Fruit fly (Drosophila melanogaster): ENCODE measurements around the gene CG18823.

The CG18823 gene

DNA sequence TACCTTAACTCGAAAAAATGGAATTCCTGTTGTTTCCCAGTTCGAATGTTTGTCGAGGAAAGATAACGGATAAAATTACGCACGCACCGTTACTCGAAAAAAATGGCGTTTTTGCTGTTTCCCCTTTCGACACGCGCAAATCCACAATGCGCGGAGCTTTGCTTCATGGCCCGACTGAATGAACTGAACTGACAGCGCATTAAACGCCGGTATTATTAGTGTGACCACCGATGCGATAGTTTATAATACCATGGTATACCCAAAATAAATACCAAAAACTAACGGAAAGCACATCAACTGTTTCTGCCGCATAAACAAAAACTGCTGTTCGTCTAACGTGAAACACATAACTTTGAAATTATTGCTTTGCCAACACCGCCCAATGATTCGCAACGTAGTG, 36.2 kb downstream of the CG18823 start, which contains the start of the genes CG32814, CG11638 and CG3021 (continued):
- TF ChIP-seq CG17829 (tag; optimal IDR thresholded peaks at IDR 0.05) (no peak), klu (GFP tag; IDR thresholded peaks at IDR 0.05) (no peak), CG17328 (GFP tag; IDR thresholded peaks at IDR 0.05) (peak; percentile 15; the same call in 1 of the 2 replicates), sd (tag; optimal IDR thresholded peaks at IDR 0.05) (no peak), CG2120 (GFP tag; optimal IDR thresholded peaks at IDR 0.05) (no peak), CG2199 (GFP tag; IDR thresholded peaks at IDR 0.05) (no peak), Sin3A (optimal IDR thresholded peaks at IDR 0.05) (no peak), CG11085 (GFP tag; IDR thresholded peaks at IDR 0.05) (no peak), Awh (GFP tag; IDR thresholded peaks at IDR 0.05) (no peak), sens (GFP tag) (peak; percentile 89), Mes4 (GFP tag; optimal IDR thresholded peaks at IDR 0.05) (no peak), Doc3 (GFP tag; IDR thresholded peaks at IDR 0.05; ENCODE audit: partially characterized antibody) (0 out of 3 replicates have a peak, but pooled peaks have one; percentile 23), CG10321 (GFP tag; IDR thresholded peaks at IDR 0.05) (no peak), ranshi (GFP tag; IDR thresholded peaks at IDR 0.05) (no peak), CG15514 (GFP tag; optimal IDR thresholded peaks at IDR 0.05) (peak; percentile 78), Chrac-16 (GFP tag; optimal IDR thresholded peaks at IDR 0.05) (no peak), hth (optimal IDR thresholded peaks at IDR 0.05) (no peak), Neu2 (GFP tag; optimal IDR thresholded peaks at IDR 0.05; ENCODE audit: borderline replicate concordance) (no peak), Elba2 (GFP tag; optimal IDR thresholded peaks at IDR 0.05) (no peak), kah (GFP tag; optimal IDR thresholded peaks at IDR 0.05) (no peak), phol (tag; optimal IDR thresholded peaks at IDR 0.05) (peak; percentile 66), Fer2 (tag; optimal IDR thresholded peaks at IDR 0.05) (no peak), cato (GFP tag; optimal IDR thresholded peaks at IDR 0.05; ENCODE audit: borderline replicate concordance) (no peak), MTF-1 (GFP tag; optimal IDR thresholded peaks at IDR 0.05; ENCODE audit: borderline replicate concordance) (peak; percentile 55), cas (GFP tag; IDR thresholded peaks at IDR 0.05) (no peak), CG6689 (GFP tag; IDR thresholded peaks at IDR 0.05) (no peak), tgo (GFP tag; IDR thresholded peaks at IDR 0.05) (no peak), Atf3 (GFP tag; optimal IDR thresholded peaks at IDR 0.05) (no peak), en (GFP tag; optimal IDR thresholded peaks at IDR 0.05) (no peak), Hmr (GFP tag; optimal IDR thresholded peaks at IDR 0.05) (peak; percentile 24), ATbp (GFP tag; optimal IDR thresholded peaks at IDR 0.05) (peak; percentile 22), Optix (GFP tag; IDR thresholded peaks at IDR 0.05) (no peak), fd64A (GFP tag; optimal IDR thresholded peaks at IDR 0.05) (peak; percentile 32), Lpt (GFP tag; optimal IDR thresholded peaks at IDR 0.05) (no peak), CG17568 (GFP tag; optimal IDR thresholded peaks at IDR 0.05) (no peak), sima (GFP tag; optimal IDR thresholded peaks at IDR 0.05) (no peak), ewg (GFP tag; optimal IDR thresholded peaks at IDR 0.05) (peak; percentile 26), CG8924 (tag; optimal IDR thresholded peaks at IDR 0.05) (no peak), ind (GFP tag; optimal IDR thresholded peaks at IDR 0.05) (no peak), CG18011 (GFP tag; optimal IDR thresholded peaks at IDR 0.05) (no peak), CG11456 (GFP tag; IDR thresholded peaks at IDR 0.05) (no peak), CG10462 (GFP tag; optimal IDR thresholded peaks at IDR 0.05) (no peak), CG7987 (GFP tag; optimal IDR thresholded peaks at IDR 0.05) (peak; percentile 45), E2f1 (GFP tag; IDR thresholded peaks at IDR 0.05) (no peak), emc (GFP tag; optimal IDR thresholded peaks at IDR 0.05) (no peak), sr (GFP tag; IDR thresholded peaks at IDR 0.05) (no peak), Bteb2 (GFP tag; optimal IDR thresholded peaks at IDR 0.05) (no peak), abd-A (tag; optimal IDR thresholded peaks at IDR 0.05) (peak; percentile 33), stwl (tag; optimal IDR thresholded peaks at IDR 0.05) (peak; percentile 86), CG8388 (GFP tag; optimal IDR thresholded peaks at IDR 0.05) (peak; percentile 26), Oaz (GFP tag; IDR thresholded peaks at IDR 0.05) (no peak), B-H2 (GFP tag; optimal IDR thresholded peaks at IDR 0.05) (peak; percentile 5), kay (GFP tag; optimal IDR thresholded peaks at IDR 0.05) (no peak)
